Worm (Caenorhabditis elegans) whole organism, young adult: Measurements from ENCODE around the gene W08E12.9.

Experiments used
- B0261.1 ChIP-seq: sonication (generic microtip); optimal IDR thresholded peaks from 2 replicates; lab custom pipeline; 2016; ENCODE audit warnings: mild to moderate bottlenecking, missing genetic modification characterization, moderate library complexity, missing compliant biosample characterization
- B0336.3 ChIP-seq: fragments of 200-800 bp; sonication (Bioruptor generic); IDR thresholded peaks from 2 replicates; pipeline ENCODE4 v1.3.6; 2022; ENCODE audit warnings: missing genetic modification characterization, missing compliant biosample characterization
- C17E4.6 ChIP-seq: fragments of 200-800 bp; sonication (Bioruptor generic); IDR thresholded peaks from 2 replicates; pipeline ENCODE4 v1.3.6; 2022; ENCODE audit warnings: missing genetic modification reagents, missing genetic modification characterization, missing compliant biosample characterization
- D2030.7 ChIP-seq: fragments of 200-800 bp; sonication (Bioruptor generic); IDR thresholded peaks from 2 replicates; pipeline ENCODE4 v1.3.6; 2022; ENCODE audit warnings: missing genetic modification reagents, missing genetic modification characterization, missing compliant biosample characterization
- F52B5.7 ChIP-seq: sonication (generic microtip); optimal IDR thresholded peaks from 2 replicates; lab custom pipeline; 2016; ENCODE audit warnings: mild to moderate bottlenecking, missing genetic modification characterization, missing compliant biosample characterization
- K11D2.4 ChIP-seq: fragments of 200-800 bp; sonication (Bioruptor generic); IDR thresholded peaks from 2 replicates; pipeline ENCODE4 v1.3.6; 2022; ENCODE audit warnings: missing genetic modification reagents, missing genetic modification characterization, missing compliant biosample characterization
- T07F8.4 ChIP-seq: sonication (generic microtip); optimal IDR thresholded peaks from 2 replicates; lab custom pipeline; 2016; ENCODE audit warnings: mild to moderate bottlenecking, missing genetic modification characterization, moderate library complexity, missing compliant biosample characterization
- T26A5.8 ChIP-seq: sonication (generic microtip); optimal IDR thresholded peaks from 2 replicates; lab custom pipeline; 2016; ENCODE audit warnings: missing genetic modification characterization, missing compliant biosample characterization
- Y95B8A.8 ChIP-seq: fragments of 200-800 bp; sonication (Bioruptor generic); IDR thresholded peaks from 2 replicates; pipeline ENCODE4 v1.3.6; 2022; ENCODE audit warnings: missing genetic modification reagents, missing genetic modification characterization, missing compliant biosample characterization
- akir-1 ChIP-seq: fragments of 200-800 bp; sonication (Bioruptor generic); optimal IDR thresholded peaks from 2 replicates; lab custom pipeline; 2018; ENCODE audit warnings: mild to moderate bottlenecking, missing genetic modification characterization, moderate library complexity, missing compliant biosample characterization
- ama-1 ChIP-seq, 3 experiments: fragments of 150-350 bp in 1 of 3; sonication (generic microtip) in 2 of 3; optimal IDR thresholded peaks; 2 replicates each; lab custom pipeline; 2014 to 2018; ENCODE audit warnings: missing biosample characterization in 2 of 3, missing genetic modification characterization in 2 of 3, missing genetic modification reagents in 2 of 3
- aptf-2 ChIP-seq: fragments of 200-800 bp; sonication (Bioruptor generic); conservative IDR thresholded peaks from 2 replicates; pipeline ENCODE4 v1.3.6; 2022; ENCODE audit warnings: missing genetic modification reagents, missing genetic modification characterization, missing compliant biosample characterization
- aptf-3 ChIP-seq: fragments of 200-800 bp; sonication (Bioruptor generic); IDR thresholded peaks from 2 replicates; pipeline ENCODE4 v1.3.6; 2022; ENCODE audit warnings: missing genetic modification characterization, missing compliant biosample characterization
- attf-3 ChIP-seq: fragments of 200-800 bp; sonication (Bioruptor generic); conservative IDR thresholded peaks from 2 replicates; pipeline ENCODE4 v1.3.6; 2022; ENCODE audit warnings: missing genetic modification reagents, missing genetic modification characterization, missing compliant biosample characterization
- attf-5 ChIP-seq: fragments of 200-800 bp; sonication (Bioruptor generic); optimal IDR thresholded peaks from 2 replicates; lab custom pipeline; 2018; ENCODE audit warnings: mild to moderate bottlenecking, missing genetic modification characterization, missing compliant biosample characterization
- attf-6 ChIP-seq: fragments of 200-800 bp; sonication (Bioruptor generic); IDR thresholded peaks from 2 replicates; pipeline ENCODE4 v1.3.6; 2022; ENCODE audit warnings: missing genetic modification reagents, missing genetic modification characterization, missing compliant biosample characterization
- cebp-2 ChIP-seq: fragments of 200-800 bp; sonication (Bioruptor generic); IDR thresholded peaks from 2 replicates; pipeline ENCODE4 v1.3.6; 2022; ENCODE audit warnings: missing genetic modification characterization, missing compliant biosample characterization
- ceh-40 ChIP-seq: fragments of 200-800 bp; sonication (Bioruptor generic); IDR thresholded peaks from 2 replicates; pipeline ENCODE4 v1.3.6; 2022; ENCODE audit warnings: missing genetic modification characterization, missing compliant biosample characterization
- ceh-79 ChIP-seq: sonication (generic microtip); optimal IDR thresholded peaks from 2 replicates; lab custom pipeline; 2017; ENCODE audit warnings: mild to moderate bottlenecking, missing genetic modification characterization, missing compliant biosample characterization
- chd-7 ChIP-seq: sonication (generic microtip); optimal IDR thresholded peaks from 2 replicates; lab custom pipeline; 2016; ENCODE audit warnings: mild to moderate bottlenecking, missing genetic modification characterization, moderate library complexity, missing compliant biosample characterization
- die-1 ChIP-seq: sonication (generic microtip); optimal IDR thresholded peaks from 2 replicates; lab custom pipeline; 2016; ENCODE audit warnings: missing genotype, mild to moderate bottlenecking, missing genetic modification characterization, missing compliant biosample characterization
- dox-1 ChIP-seq: fragments of 200-800 bp; sonication (Bioruptor generic); IDR thresholded peaks from 2 replicates; pipeline ENCODE4 v1.3.6; 2022; ENCODE audit warnings: missing genetic modification reagents, missing genetic modification characterization, missing compliant biosample characterization
- egl-44 ChIP-seq: fragments of 200-800 bp; sonication (Bioruptor generic); IDR thresholded peaks from 2 replicates; pipeline ENCODE4 v1.3.6; 2022; ENCODE audit warnings: missing genetic modification reagents, missing genetic modification characterization, missing compliant biosample characterization
- ekl-4 ChIP-seq: fragments of 200-800 bp; sonication (Bioruptor generic); IDR thresholded peaks from 2 replicates; pipeline ENCODE4 v1.3.6; 2022; ENCODE audit warnings: missing genetic modification reagents, missing genetic modification characterization, missing compliant biosample characterization
- hlh-26 ChIP-seq: fragments of 200-800 bp; sonication (Bioruptor generic); conservative IDR thresholded peaks from 2 replicates; pipeline ENCODE4 v1.3.6; 2022; ENCODE audit warnings: missing genetic modification reagents, missing genetic modification characterization, missing compliant biosample characterization
- let-607 ChIP-seq, 2 experiments: fragments of 200-800 bp in 1 of 2; sonication (Bioruptor generic) in 1 of 2; sonication (generic microtip) in 1 of 2; optimal IDR thresholded peaks; 2 replicates each; lab custom pipeline; 2016 to 2018; ENCODE audit warnings: mild to moderate bottlenecking in 2 of 2, missing compliant biosample characterization in 2 of 2, missing genetic modification characterization in 2 of 2, moderate library complexity in 2 of 2, missing genotype in 1 of 2
- lin-35 ChIP-seq, 3 experiments: fragments of 150-350 bp in 2 of 3; sonication (generic microtip) in 1 of 3; optimal IDR thresholded peaks; 2 replicates each; lab custom pipeline; 2014 to 2018; ENCODE audit warnings: missing biosample characterization in 3 of 3, missing genetic modification characterization in 3 of 3, missing genetic modification reagents in 3 of 3
- lin-40 ChIP-seq: sonication (generic microtip); optimal IDR thresholded peaks from 2 replicates; lab custom pipeline; 2016; ENCODE audit warnings: missing genetic modification characterization, mild to moderate bottlenecking, missing compliant biosample characterization, missing genotype, missing genetic modification reagents
- lir-1 ChIP-seq: fragments of 200-800 bp; sonication (Bioruptor generic); conservative IDR thresholded peaks from 2 replicates; pipeline ENCODE4 v1.3.6; 2022; ENCODE audit warnings: missing genetic modification reagents, missing genetic modification characterization, missing compliant biosample characterization
- madf-3 ChIP-seq: fragments of 200-800 bp; sonication (Bioruptor generic); IDR thresholded peaks from 2 replicates; pipeline ENCODE4 v1.3.6; 2022; ENCODE audit warnings: missing genetic modification reagents, missing genetic modification characterization, missing compliant biosample characterization
- nfya-1 ChIP-seq: sonication (generic microtip); optimal IDR thresholded peaks from 2 replicates; lab custom pipeline; 2017; ENCODE audit warnings: antibody characterized with exemption, missing compliant biosample characterization, missing genetic modification characterization, borderline replicate concordance; ENCODE audit not compliant: insufficient read depth
- nfya-2 ChIP-seq: fragments of 200-800 bp; sonication (Bioruptor generic); IDR thresholded peaks from 2 replicates; pipeline ENCODE4 v1.3.6; 2022; ENCODE audit warnings: missing genetic modification reagents, missing genetic modification characterization, missing compliant biosample characterization
- nhr-179 ChIP-seq: sonication (generic microtip); optimal IDR thresholded peaks from 2 replicates; lab custom pipeline; 2016; ENCODE audit warnings: mild to moderate bottlenecking, missing genetic modification characterization, missing compliant biosample characterization
- nhr-27 ChIP-seq: fragments of 200-800 bp; sonication (Bioruptor generic); optimal IDR thresholded peaks from 2 replicates; lab custom pipeline; 2018; ENCODE audit warnings: mild to moderate bottlenecking, missing genetic modification characterization, moderate library complexity, missing compliant biosample characterization
- nhr-80 ChIP-seq: sonication (generic microtip); optimal IDR thresholded peaks from 2 replicates; lab custom pipeline; 2016; ENCODE audit warnings: missing genetic modification characterization, missing compliant biosample characterization
- nhr-90 ChIP-seq: sonication (generic microtip); optimal IDR thresholded peaks from 2 replicates; lab custom pipeline; 2016; ENCODE audit warnings: missing genotype, mild to moderate bottlenecking, missing genetic modification characterization, missing compliant biosample characterization
- pha-4 ChIP-seq: fragments of 150-350 bp; sonication (generic microtip); optimal IDR thresholded peaks from 2 replicates; lab custom pipeline; 2014; ENCODE audit warnings: missing biosample characterization, missing genetic modification reagents, missing genetic modification characterization
- rcor-1 ChIP-seq: fragments of 200-800 bp; sonication (Bioruptor generic); IDR thresholded peaks from 2 replicates; pipeline ENCODE4 v1.3.6; 2022; ENCODE audit warnings: missing genetic modification reagents, missing genetic modification characterization, missing compliant biosample characterization
- rec-8 ChIP-seq, 2 experiments: sonication (generic microtip); optimal IDR thresholded peaks; 2 replicates each; lab custom pipeline; 2016; ENCODE audit warnings: mild to moderate bottlenecking in 2 of 2, missing genetic modification characterization in 2 of 2, missing genetic modification reagents in 2 of 2, missing genotype in 2 of 2, missing biosample characterization in 1 of 2, missing compliant biosample characterization in 1 of 2, moderate library complexity in 1 of 2
- repo-1 ChIP-seq: sonication (generic microtip); optimal IDR thresholded peaks from 2 replicates; lab custom pipeline; 2017; ENCODE audit warnings: mild to moderate bottlenecking, missing genetic modification characterization, missing compliant biosample characterization
- sea-2 ChIP-seq: fragments of 200-800 bp; sonication (Bioruptor generic); IDR thresholded peaks from 2 replicates; pipeline ENCODE4 v1.3.6; 2022; ENCODE audit warnings: missing genetic modification characterization, missing compliant biosample characterization
- sptf-2 ChIP-seq: fragments of 200-800 bp; sonication (Bioruptor generic); optimal IDR thresholded peaks from 2 replicates; lab custom pipeline; 2018; ENCODE audit warnings: mild to moderate bottlenecking, missing genetic modification characterization, missing compliant biosample characterization
- unc-130 ChIP-seq: sonication (generic microtip); optimal IDR thresholded peaks from 2 replicates; lab custom pipeline; 2016; ENCODE audit warnings: missing genetic modification reagents, missing genetic modification characterization, missing compliant biosample characterization
- unc-62 ChIP-seq: fragments of 150-350 bp; optimal IDR thresholded peaks from 2 replicates; lab custom pipeline; 2014; ENCODE audit warnings: missing biosample characterization, missing genetic modification reagents, missing genetic modification characterization
- xnd-1 ChIP-seq: sonication (generic microtip); optimal IDR thresholded peaks from 2 replicates; lab custom pipeline; 2016; ENCODE audit warnings: missing genotype, missing genetic modification reagents, missing genetic modification characterization, missing compliant biosample characterization
- zfh-2 ChIP-seq: fragments of 200-800 bp; sonication (Bioruptor generic); conservative IDR thresholded peaks from 2 replicates; pipeline ENCODE4 v1.3.6; 2022; ENCODE audit warnings: missing genetic modification reagents, missing genetic modification characterization, missing compliant biosample characterization
- ztf-22 ChIP-seq: fragments of 200-800 bp; sonication (Bioruptor generic); optimal IDR thresholded peaks from 2 replicates; lab custom pipeline; 2018; ENCODE audit warnings: mild to moderate bottlenecking, missing genetic modification characterization, moderate library complexity, missing compliant biosample characterization
- ztf-26 ChIP-seq: sonication (generic microtip); optimal IDR thresholded peaks from 2 replicates; lab custom pipeline; 2017; ENCODE audit warnings: missing genetic modification characterization, missing compliant biosample characterization

W08E12.9 gene

DNA sequence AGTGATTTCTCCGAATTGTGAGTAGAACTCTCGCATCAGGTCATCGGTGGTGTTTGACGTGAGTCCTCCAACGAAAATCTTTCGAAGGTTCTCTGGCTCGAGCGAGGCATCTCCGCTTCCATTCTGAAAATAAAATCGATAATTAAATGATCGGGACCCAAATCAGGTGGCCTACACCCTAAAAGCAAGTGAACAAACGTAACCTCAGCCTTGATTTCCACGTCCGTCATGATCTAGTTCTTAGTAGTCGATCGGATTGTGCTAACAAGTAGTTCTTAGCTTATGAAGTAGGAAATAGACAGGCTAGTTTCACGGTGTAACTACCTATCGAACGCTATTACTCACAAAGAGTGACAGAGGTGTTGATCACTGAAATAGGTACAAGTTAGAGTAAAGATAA lies 30.8 kb upstream of the W08E12.9 start (continued):
- no peak for TF ChIP-seq chd-7 (tag; lab: Kevin White, UChicago)
- TF ChIP-seq K11D2.4 (GFP tag; lab: Robert Waterston, UW): no peak
- TF ChIP-seq B0336.3 (GFP tag; lab: Robert Waterston, UW): peak; percentile 77; the same call in 1 of the 2 replicates
- TF ChIP-seq C17E4.6 (GFP tag; lab: Robert Waterston, UW): no peak
- peak; percentile 47 for TF ChIP-seq ama-1 (optimal IDR thresholded peaks at IDR 0.05; lab: Kevin White, UChicago)
- no peak for TF ChIP-seq ama-1 (GFP tag; optimal IDR thresholded peaks at IDR 0.05; lab: Kevin White, UChicago)
- peak; percentile 65; the same call in 1 of the 2 replicates for TF ChIP-seq rcor-1 (GFP tag; lab: Robert Waterston, UW)
- no peak for TF ChIP-seq T07F8.4 (tag; lab: Kevin White, UChicago)
- no peak for TF ChIP-seq lin-35 (GFP tag; optimal IDR thresholded peaks at IDR 0.05; lab: Kevin White, UChicago)
- TF ChIP-seq egl-44 (GFP tag; lab: Robert Waterston, UW): peak; percentile 69; the same call in 1 of the 2 replicates
- TF ChIP-seq dox-1 (GFP tag; lab: Robert Waterston, UW): no peak
- TF ChIP-seq xnd-1 (tag; lab: Kevin White, UChicago): no peak
- no peak for TF ChIP-seq pha-4

DNA sequence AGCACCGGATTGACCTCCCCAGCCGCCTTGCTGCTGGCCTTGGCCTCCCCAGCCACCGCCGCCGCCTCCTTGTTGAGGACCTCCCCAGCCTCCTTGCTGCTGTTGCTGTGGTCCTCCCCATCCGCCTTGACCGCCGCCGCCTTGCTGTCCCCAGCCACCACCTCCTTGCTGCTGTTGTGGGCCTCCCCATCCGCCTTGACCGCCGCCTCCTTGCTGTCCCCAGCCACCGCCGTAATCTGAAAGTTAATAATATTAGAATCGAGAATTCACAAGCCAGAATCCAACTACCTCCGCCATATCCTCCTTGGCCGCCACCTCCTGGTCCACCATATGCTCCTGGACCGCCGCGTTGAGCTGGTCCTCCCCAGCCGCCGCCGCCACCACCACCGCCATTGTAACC lies 29.9 kb upstream of the W08E12.9 start:
- TF ChIP-seq hlh-26 (GFP tag; lab: Robert Waterston, UW) (no peak), unc-130 (GFP tag; lab: Kevin White, UChicago) (no peak), akir-1 (GFP tag; lab: Kevin White, UChicago) (peak; percentile 34), nhr-90 (tag; lab: Kevin White, UChicago) (no peak), nhr-80 (tag; lab: Kevin White, UChicago) (no peak), attf-3 (GFP tag; lab: Robert Waterston, UW) (no peak), madf-3 (peak; percentile 59; the same call in 1 of the 2 replicates), ekl-4 (no peak), rec-8 (tag; optimal IDR thresholded peaks at IDR 0.05; lab: Kevin White, UChicago) (no peak), nfya-1 (tag; lab: Kevin White, UChicago) (no peak), B0261.1 (tag; lab: Kevin White, UChicago) (no peak), lin-35 (GFP tag; optimal IDR thresholded peaks at IDR 0.05; lab: Kevin White, UChicago) (no peak), attf-6 (GFP tag; lab: Robert Waterston, UW) (peak; percentile 8; the same call in 1 of the 2 replicates), attf-5 (GFP tag; lab: Kevin White, UChicago) (no peak), T26A5.8 (tag; lab: Kevin White, UChicago) (no peak), sea-2 (no peak), rcor-1 (GFP tag; lab: Robert Waterston, UW) (no peak), D2030.7 (GFP tag; lab: Robert Waterston, UW) (peak; percentile 8; the same call in 1 of the 2 replicates), nfya-2 (GFP tag; lab: Robert Waterston, UW) (no peak), nhr-179 (no peak), unc-62 (GFP tag; lab: Kevin White, UChicago) (no peak), repo-1 (tag; lab: Kevin White, UChicago) (no peak), ceh-79 (tag; lab: Kevin White, UChicago) (no peak), aptf-2 (GFP tag; lab: Robert Waterston, UW) (no peak), Y95B8A.8 (GFP tag; lab: Robert Waterston, UW) (no peak), die-1 (no peak), ztf-22 (GFP tag; lab: Kevin White, UChicago) (no peak), F52B5.7 (tag; lab: Kevin White, UChicago) (no peak), aptf-3 (GFP tag; lab: Robert Waterston, UW) (no peak), let-607 (tag; optimal IDR thresholded peaks at IDR 0.05; lab: Kevin White, UChicago) (no peak), lir-1 (GFP tag; lab: Robert Waterston, UW) (no peak), nhr-27 (tag; lab: Kevin White, UChicago) (no peak), cebp-2 (no peak), ceh-40 (no peak), ztf-26 (no peak), zfh-2 (GFP tag; lab: Robert Waterston, UW) (peak; percentile 94), sptf-2 (GFP tag; lab: Kevin White, UChicago) (no peak), lin-40 (no peak)
